Worm (Caenorhabditis elegans) whole organism, midembryonic: ENCODE results near the gene T06A10.107.

Source experiments
- T22C8.4 ChIP-seq: fragments of 200-800 bp; sonication (Bioruptor generic); IDR thresholded peaks from 2 replicates; pipeline ENCODE4 v1.3.6; 2022; ENCODE audit warnings: missing genetic modification characterization, missing compliant biosample characterization
- klf-2 ChIP-seq: fragments of 200-800 bp; sonication (Bioruptor generic); conservative IDR thresholded peaks from 2 replicates; pipeline ENCODE4 v1.3.6; 2022; ENCODE audit warnings: missing genetic modification reagents, missing genetic modification characterization, missing compliant biosample characterization
- med-1 ChIP-seq: sonication (generic microtip); optimal IDR thresholded peaks from 2 replicates; lab custom pipeline; 2017; ENCODE audit warnings: missing genetic modification characterization, mild to moderate bottlenecking, missing compliant biosample characterization, antibody characterized with exemption, missing genetic modification reagents; ENCODE audit not compliant: insufficient read depth
- tab-1 ChIP-seq: fragments of 200-800 bp; sonication (Bioruptor generic); IDR thresholded peaks from 2 replicates; pipeline ENCODE4 v1.3.6; 2022; ENCODE audit warnings: missing genetic modification characterization, missing compliant biosample characterization
- ztf-23 ChIP-seq: fragments of 200-800 bp; sonication (Bioruptor generic); IDR thresholded peaks from 2 replicates; pipeline ENCODE4 v1.3.6; 2022; ENCODE audit warnings: missing genetic modification reagents, missing genetic modification characterization, missing compliant biosample characterization

DNA sequence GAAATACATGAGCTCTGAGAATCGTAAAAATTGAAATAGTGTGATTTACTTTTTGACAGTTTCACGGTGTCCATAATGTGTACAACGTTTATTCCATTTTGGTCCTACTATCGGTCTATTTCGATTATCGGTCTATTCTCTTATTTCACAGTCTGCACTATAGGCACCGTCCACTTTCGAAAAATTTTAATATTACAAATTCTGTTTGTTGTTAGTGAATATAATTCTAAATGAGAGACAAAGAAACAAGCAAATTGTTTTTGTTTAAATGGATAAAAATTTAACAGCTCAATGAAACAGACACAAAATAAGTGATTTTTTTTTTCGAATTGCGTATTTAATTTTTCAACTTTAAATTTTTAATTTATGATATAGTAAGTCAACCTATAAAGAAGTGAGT is 30.9 kb downstream of the T06A10.107 start:
- TF ChIP-seq klf-2 (GFP tag; lab: Robert Waterston, UW) (no peak), ztf-23 (GFP tag; lab: Robert Waterston, UW) (no peak), T22C8.4 (GFP tag; lab: Robert Waterston, UW) (no peak), tab-1 (GFP tag; lab: Robert Waterston, UW) (no peak), med-1 (no peak)
